Worm (Caenorhabditis elegans): ENCODE data around the gene gar-1.

DNA sequence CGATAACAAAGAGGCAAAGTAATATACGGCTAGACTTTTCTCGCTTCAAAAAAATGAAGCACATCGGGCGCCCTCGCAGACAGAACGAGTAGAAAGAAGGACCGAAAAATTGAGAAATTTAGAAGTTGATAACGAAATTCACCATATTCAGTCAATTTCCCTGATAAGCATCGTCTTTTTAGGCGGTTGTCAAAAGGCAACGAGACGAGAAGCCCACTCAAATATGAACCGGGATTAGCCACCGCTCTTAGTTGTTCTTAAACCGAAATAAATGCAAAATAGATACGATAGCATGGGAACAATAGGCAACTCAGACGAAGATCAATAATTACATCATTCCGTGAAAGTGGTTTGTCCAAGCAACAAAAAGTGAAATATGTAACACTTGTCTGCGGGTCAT, 18.5 kb upstream of the gar-1 start:
- TF ChIP-seq snpc-4 (tag; optimal IDR thresholded peaks at IDR 0.05) (no peak), nhr-28 (tag; optimal IDR thresholded peaks at IDR 0.05) (no peak), nhr-48 (tag; optimal IDR thresholded peaks at IDR 0.05) (no peak), nhr-11 (tag; optimal IDR thresholded peaks at IDR 0.05) (no peak), ces-1 (GFP tag; optimal IDR thresholded peaks at IDR 0.05) (no peak), ama-1 (optimal IDR thresholded peaks at IDR 0.05) (no peak)
